In genomic region chrX:7336962-7337844, dm6 we compare ENCODE assay signal across 1 fruit fly cellular context.
A peak's percentile ranks its signal among the peaks of the same experiment; 100 is the strongest.
TF ChIP-seq lines count a peak whose summit lies in the region.

TSS of gene CBP (plus strand) at chrX:7337352.

TF ChIP-seq in whole organism, embryonic, 481 proteins besides CTCF, POLR2A, EP300 and RAD21 (continued from another document and continues in another):
- TF ChIP-seq h (optimal IDR thresholded peaks at IDR 0.05; lab: Kevin White, UChicago) (no peak), sisA (GFP tag; IDR thresholded peaks at IDR 0.05; lab: Robert Waterston, UW) (peak; percentile 95), CG3726 (GFP tag; IDR thresholded peaks at IDR 0.05; lab: Robert Waterston, UW) (peak; percentile 95), wdn (GFP tag; IDR thresholded peaks at IDR 0.05; lab: Robert Waterston, UW) (peak; percentile 91), Camta (GFP tag; optimal IDR thresholded peaks at IDR 0.05; lab: Kevin White, UChicago) (peak; percentile 97), CG17802 (tag; optimal IDR thresholded peaks at IDR 0.05; lab: Kevin White, UChicago) (peak; percentile 93), grn (GFP tag; optimal IDR thresholded peaks at IDR 0.05; lab: Kevin White, UChicago) (peak; percentile 72), sim (GFP tag; IDR thresholded peaks at IDR 0.05; lab: Robert Waterston, UW) (peak; percentile 96), Eip74EF (GFP tag; optimal IDR thresholded peaks at IDR 0.05; lab: Kevin White, UChicago) (peak in 1 of 2 experiments; percentile 98), Sox102F (GFP tag; optimal IDR thresholded peaks at IDR 0.05; lab: Kevin White, UChicago) (peak; percentile 98), CG1024 (GFP tag; IDR thresholded peaks at IDR 0.05; lab: Robert Waterston, UW) (peak; percentile 92), CG31365 (tag; optimal IDR thresholded peaks at IDR 0.05; lab: Kevin White, UChicago) (peak; percentile 91), CG31388 (GFP tag; optimal IDR thresholded peaks at IDR 0.05; lab: Kevin White, UChicago) (peak; percentile 95), chn (GFP tag; optimal IDR thresholded peaks at IDR 0.05; lab: Kevin White, UChicago) (peak; percentile 98), Ets65A (GFP tag; lab: Kevin White, UChicago) (peak; percentile 99), caup (GFP tag; optimal IDR thresholded peaks at IDR 0.05; lab: Kevin White, UChicago; ENCODE audit: severe bottlenecking) (peak; percentile 96), pros (GFP tag; optimal IDR thresholded peaks at IDR 0.05; lab: Kevin White, UChicago) (peak; percentile 99), E2f2 (GFP tag; IDR thresholded peaks at IDR 0.05; lab: Robert Waterston, UW) (peak; percentile 81), CG4617 (GFP tag; optimal IDR thresholded peaks at IDR 0.05; lab: Kevin White, UChicago; ENCODE audit: borderline replicate concordance) (peak; percentile 95), Hand (GFP tag; optimal IDR thresholded peaks at IDR 0.05; lab: Kevin White, UChicago) (peak; percentile 95), unc-4 (GFP tag; IDR thresholded peaks at IDR 0.05; lab: Robert Waterston, UW; ENCODE audit: partially characterized antibody) (0 out of 2 replicates have a peak, but pooled peaks have one; percentile 16), CG17186 (GFP tag; optimal IDR thresholded peaks at IDR 0.05; lab: Kevin White, UChicago) (peak; percentile 92), CG7372 (GFP tag; IDR thresholded peaks at IDR 0.05; lab: Robert Waterston, UW) (peak; percentile 90), CG15479 (GFP tag; optimal IDR thresholded peaks at IDR 0.05; lab: Kevin White, UChicago) (peak; percentile 74), CG8478 (optimal IDR thresholded peaks at IDR 0.05; lab: Kevin White, UChicago) (no peak), bowl (GFP tag; IDR thresholded peaks at IDR 0.05; lab: Robert Waterston, UW) (peak; percentile 90), vnd (GFP tag; IDR thresholded peaks at IDR 0.05; lab: Robert Waterston, UW; ENCODE audit: partially characterized antibody) (no peak), Hr3 (GFP tag; optimal IDR thresholded peaks at IDR 0.05; lab: Kevin White, UChicago) (peak; percentile 96), Jarid2 (GFP tag; optimal IDR thresholded peaks at IDR 0.05; lab: Kevin White, UChicago) (peak; percentile 87), bcd (GFP tag; optimal IDR thresholded peaks at IDR 0.05; lab: Kevin White, UChicago) (peak; percentile 98), CG30431 (GFP tag; optimal IDR thresholded peaks at IDR 0.05; lab: Kevin White, UChicago) (peak; percentile 98), chinmo (GFP tag; IDR thresholded peaks at IDR 0.05; lab: Robert Waterston, UW; ENCODE audit: partially characterized antibody) (peak; percentile 65; the same call in 2 of the 4 replicates), CG6175 (GFP tag; IDR thresholded peaks at IDR 0.05; lab: Robert Waterston, UW) (peak; percentile 82; the same call in 2 of the 3 replicates), CG1529 (GFP tag; optimal IDR thresholded peaks at IDR 0.05; lab: Kevin White, UChicago) (peak; percentile 97), Fer3 (tag; optimal IDR thresholded peaks at IDR 0.05; lab: Kevin White, UChicago) (peak; percentile 96), gce (GFP tag; IDR thresholded peaks at IDR 0.05; lab: Robert Waterston, UW) (peak; percentile 95), eve (GFP tag; optimal IDR thresholded peaks at IDR 0.05; lab: Kevin White, UChicago) (peak; percentile 53 to 99), ci (GFP tag; IDR thresholded peaks at IDR 0.05; lab: Robert Waterston, UW) (peak; percentile 98), CG11085 (GFP tag; IDR thresholded peaks at IDR 0.05; lab: Robert Waterston, UW) (peak; percentile 83), ase (GFP tag; IDR thresholded peaks at IDR 0.05; lab: Robert Waterston, UW) (peak; percentile 92), CG14050 (GFP tag; IDR thresholded peaks at IDR 0.05; lab: Robert Waterston, UW) (peak; percentile 93), Dfd (GFP tag; optimal IDR thresholded peaks at IDR 0.05; lab: Kevin White, UChicago) (no peak), hth (optimal IDR thresholded peaks at IDR 0.05; lab: Kevin White, UChicago) (no peak), gcm (GFP tag; optimal IDR thresholded peaks at IDR 0.05; lab: Kevin White, UChicago) (peak; percentile 99), Atf3 (GFP tag; optimal IDR thresholded peaks at IDR 0.05; lab: Kevin White, UChicago) (peak; percentile 96), NfI (GFP tag; optimal IDR thresholded peaks at IDR 0.05; lab: Kevin White, UChicago) (peak; percentile 97), jing (GFP tag; optimal IDR thresholded peaks at IDR 0.05; lab: Kevin White, UChicago) (peak; percentile 97), amos (GFP tag; IDR thresholded peaks at IDR 0.05; lab: Robert Waterston, UW; ENCODE audit: partially characterized antibody) (no peak), CG16813 (GFP tag; IDR thresholded peaks at IDR 0.05; lab: Robert Waterston, UW; ENCODE audit: partially characterized antibody) (no peak), Opbp (GFP tag; IDR thresholded peaks at IDR 0.05; lab: Robert Waterston, UW; ENCODE audit: partially characterized antibody) (0 out of 3 replicates have a peak, but pooled peaks have one; percentile 31), E2f1 (GFP tag; IDR thresholded peaks at IDR 0.05; lab: Robert Waterston, UW) (peak; percentile 95), CG18764 (GFP tag; optimal IDR thresholded peaks at IDR 0.05; lab: Kevin White, UChicago) (peak; percentile 95), hkb (optimal IDR thresholded peaks at IDR 0.05; lab: Kevin White, UChicago) (no peak), hkb (GFP tag; IDR thresholded peaks at IDR 0.05; lab: Robert Waterston, UW) (peak; percentile 98), CG14014 (GFP tag; IDR thresholded peaks at IDR 0.05; lab: Robert Waterston, UW) (peak; percentile 93), maf-S (GFP tag; optimal IDR thresholded peaks at IDR 0.05; lab: Kevin White, UChicago) (peak; percentile 96), CG9727 (GFP tag; optimal IDR thresholded peaks at IDR 0.05; lab: Kevin White, UChicago) (peak; percentile 98), CG18619 (GFP tag; optimal IDR thresholded peaks at IDR 0.05; lab: Kevin White, UChicago) (peak; percentile 97), CG13123 (GFP tag; optimal IDR thresholded peaks at IDR 0.05; lab: Kevin White, UChicago) (peak; percentile 94), gfzf (GFP tag; optimal IDR thresholded peaks at IDR 0.05; lab: Kevin White, UChicago) (peak; percentile 16), CG11247 (GFP tag; IDR thresholded peaks at IDR 0.05; lab: Robert Waterston, UW) (peak; percentile 91), CG33557 (GFP tag; optimal IDR thresholded peaks at IDR 0.05; lab: Kevin White, UChicago) (peak; percentile 98), Hr78 (GFP tag; optimal IDR thresholded peaks at IDR 0.05; lab: Kevin White, UChicago) (peak in 1 of 2 experiments; percentile 90), Nf-YB (GFP tag; optimal IDR thresholded peaks at IDR 0.05; lab: Kevin White, UChicago) (peak; percentile 90), Spps (tag; optimal IDR thresholded peaks at IDR 0.05; lab: Kevin White, UChicago) (peak; percentile 99), Oli (tag; optimal IDR thresholded peaks at IDR 0.05; lab: Kevin White, UChicago) (peak; percentile 99), CG8290 (GFP tag; optimal IDR thresholded peaks at IDR 0.05; lab: Kevin White, UChicago) (peak; percentile 97), CG8290 (tag; optimal IDR thresholded peaks at IDR 0.05; lab: Kevin White, UChicago) (peak; percentile 94 to 98), Sox100B (GFP tag; optimal IDR thresholded peaks at IDR 0.05; lab: Kevin White, UChicago) (peak; percentile 98), Mad (GFP tag; optimal IDR thresholded peaks at IDR 0.05; lab: Kevin White, UChicago) (peak; percentile 96), CG2678 (tag; optimal IDR thresholded peaks at IDR 0.05; lab: Kevin White, UChicago) (peak; percentile 99), CG15514 (GFP tag; optimal IDR thresholded peaks at IDR 0.05; lab: Kevin White, UChicago) (peak; percentile 90), CG18011 (GFP tag; optimal IDR thresholded peaks at IDR 0.05; lab: Kevin White, UChicago) (peak; percentile 85), Dip2 (GFP tag; IDR thresholded peaks at IDR 0.05; lab: Robert Waterston, UW) (peak; percentile 35; the same call in 1 of the 2 replicates), Lim3 (GFP tag; IDR thresholded peaks at IDR 0.05; lab: Robert Waterston, UW) (peak; percentile 89), CG6254 (GFP tag; optimal IDR thresholded peaks at IDR 0.05; lab: Kevin White, UChicago) (peak; percentile 97), CG12391 (tag; optimal IDR thresholded peaks at IDR 0.05; lab: Kevin White, UChicago) (peak; percentile 99), slou (GFP tag; optimal IDR thresholded peaks at IDR 0.05; lab: Kevin White, UChicago) (peak; percentile 92), ap (GFP tag; IDR thresholded peaks at IDR 0.05; lab: Robert Waterston, UW) (peak; percentile 93), NFAT (GFP tag; IDR thresholded peaks at IDR 0.05; lab: Robert Waterston, UW) (peak; percentile 80), CG16863 (GFP tag; optimal IDR thresholded peaks at IDR 0.05; lab: Kevin White, UChicago) (peak; percentile 98), CG11560 (tag; IDR thresholded peaks at IDR 0.05; lab: Robert Waterston, UW) (peak; percentile 78; the same call in 2 of the 3 replicates), Adf1 (GFP tag; IDR thresholded peaks at IDR 0.05; lab: Robert Waterston, UW) (peak; percentile 91), lbe (GFP tag; optimal IDR thresholded peaks at IDR 0.05; lab: Kevin White, UChicago) (peak; percentile 83), CG9932 (GFP tag; IDR thresholded peaks at IDR 0.05; lab: Robert Waterston, UW) (peak; percentile 88), crc (GFP tag; optimal IDR thresholded peaks at IDR 0.05; lab: Kevin White, UChicago) (peak; percentile 96), fd64A (GFP tag; optimal IDR thresholded peaks at IDR 0.05; lab: Kevin White, UChicago) (peak; percentile 97), CG34224 (GFP tag; IDR thresholded peaks at IDR 0.05; lab: Robert Waterston, UW; ENCODE audit: partially characterized antibody) (no peak), CG8765 (GFP tag; IDR thresholded peaks at IDR 0.05; lab: Robert Waterston, UW) (peak; percentile 95), CG18262 (tag; optimal IDR thresholded peaks at IDR 0.05; lab: Kevin White, UChicago) (peak; percentile 99), CG8281 (tag; optimal IDR thresholded peaks at IDR 0.05; lab: Kevin White, UChicago) (peak; percentile 92), CG32772 (GFP tag; IDR thresholded peaks at IDR 0.05; lab: Robert Waterston, UW) (peak; percentile 95), CG1647 (GFP tag; optimal IDR thresholded peaks at IDR 0.05; lab: Kevin White, UChicago) (peak; percentile 95), CG12744 (GFP tag; optimal IDR thresholded peaks at IDR 0.05; lab: Kevin White, UChicago) (peak; percentile 94), CG4424 (GFP tag; optimal IDR thresholded peaks at IDR 0.05; lab: Kevin White, UChicago) (peak; percentile 98), CG13624 (GFP tag; optimal IDR thresholded peaks at IDR 0.05; lab: Kevin White, UChicago) (peak; percentile 94), CG3407 (GFP tag; optimal IDR thresholded peaks at IDR 0.05; lab: Kevin White, UChicago) (peak; percentile 96), CG1603 (tag; optimal IDR thresholded peaks at IDR 0.05; lab: Kevin White, UChicago) (peak; percentile 98), dan (GFP tag; IDR thresholded peaks at IDR 0.05; lab: Robert Waterston, UW) (peak; percentile 89; the same call in 1 of the 2 replicates), Rfx (GFP tag; IDR thresholded peaks at IDR 0.05; lab: Robert Waterston, UW) (peak; percentile 93), CG1602 (GFP tag; optimal IDR thresholded peaks at IDR 0.05; lab: Kevin White, UChicago) (peak; percentile 98), hb (GFP tag; IDR thresholded peaks at IDR 0.05; lab: Robert Waterston, UW; ENCODE audit: partially characterized antibody) (no peak), abd-A (tag; optimal IDR thresholded peaks at IDR 0.05; lab: Kevin White, UChicago) (peak; percentile 81), CG9797 (GFP tag; optimal IDR thresholded peaks at IDR 0.05; lab: Kevin White, UChicago) (peak; percentile 50), CG3995 (GFP tag; optimal IDR thresholded peaks at IDR 0.05; lab: Kevin White, UChicago) (peak; percentile 62), CG17568 (GFP tag; optimal IDR thresholded peaks at IDR 0.05; lab: Kevin White, UChicago) (peak; percentile 97), ind (GFP tag; optimal IDR thresholded peaks at IDR 0.05; lab: Kevin White, UChicago) (peak; percentile 97), CG10979 (tag; optimal IDR thresholded peaks at IDR 0.05; lab: Kevin White, UChicago) (peak; percentile 99), fd96Cb (tag; optimal IDR thresholded peaks at IDR 0.05; lab: Kevin White, UChicago) (peak; percentile 99), CG3065 (GFP tag; optimal IDR thresholded peaks at IDR 0.05; lab: Kevin White, UChicago) (peak; percentile 94), Hr39 (optimal IDR thresholded peaks at IDR 0.05; lab: Kevin White, UChicago) (no peak), Vsx1 (GFP tag; optimal IDR thresholded peaks at IDR 0.05; lab: Kevin White, UChicago) (peak; percentile 92), CG17912 (GFP tag; optimal IDR thresholded peaks at IDR 0.05; lab: Kevin White, UChicago) (peak; percentile 94), sd (tag; optimal IDR thresholded peaks at IDR 0.05; lab: Kevin White, UChicago) (peak; percentile 90), cas (GFP tag; IDR thresholded peaks at IDR 0.05; lab: Robert Waterston, UW) (peak; percentile 85), otp (GFP tag; IDR thresholded peaks at IDR 0.05; lab: Robert Waterston, UW) (peak; percentile 97), dmrt99B (tag; optimal IDR thresholded peaks at IDR 0.05; lab: Kevin White, UChicago) (peak; percentile 99), CG13894 (tag; optimal IDR thresholded peaks at IDR 0.05; lab: Kevin White, UChicago) (peak; percentile 93), Ets97D (GFP tag; optimal IDR thresholded peaks at IDR 0.05; lab: Kevin White, UChicago) (peak; percentile 81), gt (GFP tag; IDR thresholded peaks at IDR 0.05; lab: Robert Waterston, UW) (peak; percentile 87), CG13287 (GFP tag; IDR thresholded peaks at IDR 0.05; lab: Robert Waterston, UW; ENCODE audit: partially characterized antibody) (no peak), CG3838 (GFP tag; optimal IDR thresholded peaks at IDR 0.05; lab: Kevin White, UChicago) (peak; percentile 87), HLH4C (GFP tag; IDR thresholded peaks at IDR 0.05; lab: Robert Waterston, UW; ENCODE audit: partially characterized antibody) (0 out of 3 replicates have a peak, but pooled peaks have one; percentile 10), her (GFP tag; optimal IDR thresholded peaks at IDR 0.05; lab: Kevin White, UChicago) (peak; percentile 95), sens-2 (GFP tag; IDR thresholded peaks at IDR 0.05; lab: Robert Waterston, UW) (peak; percentile 95), CG8388 (GFP tag; optimal IDR thresholded peaks at IDR 0.05; lab: Kevin White, UChicago) (peak; percentile 98), CG4820 (GFP tag; optimal IDR thresholded peaks at IDR 0.05; lab: Kevin White, UChicago) (peak; percentile 97), Oaz (GFP tag; IDR thresholded peaks at IDR 0.05; lab: Robert Waterston, UW) (peak; percentile 87), disco-r (GFP tag; optimal IDR thresholded peaks at IDR 0.05; lab: Kevin White, UChicago) (peak; percentile 94)
